In the genomic region with DNA sequence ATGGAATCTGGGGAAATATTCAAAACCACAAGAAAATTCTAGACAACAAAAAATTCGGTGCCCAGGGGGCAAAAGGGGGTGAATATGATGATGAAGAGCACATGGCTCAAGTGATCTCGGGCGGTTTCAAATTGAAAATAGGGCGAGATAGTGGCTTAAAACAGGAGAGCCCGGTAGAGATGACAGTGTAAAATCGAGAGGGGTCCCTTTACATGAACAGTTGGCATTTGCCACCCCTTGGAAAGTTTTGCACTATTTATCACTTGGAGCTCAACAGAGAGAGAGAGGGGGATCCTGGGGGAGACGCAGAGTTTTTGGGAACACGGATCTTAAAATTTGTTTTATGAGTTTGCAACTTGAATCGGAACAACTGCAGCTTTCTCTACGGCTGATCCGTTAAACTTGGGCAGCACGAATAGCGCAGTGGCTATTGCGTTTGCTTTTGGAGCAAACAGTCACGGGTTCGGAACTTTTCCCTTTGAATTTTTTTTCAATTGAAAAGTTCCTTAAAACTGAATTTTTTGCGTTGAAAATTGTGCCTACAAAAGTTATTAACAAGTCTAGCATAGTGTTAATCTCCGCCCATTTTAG, we compare ENCODE assay signal across 7 worm cellular contexts.
TF ChIP-seq lines count a peak whose summit lies in the region.

No protein-coding gene starts in this region.

TF ChIP-seq in whole organism, L1 larva, 84 proteins besides CTCF, POLR2A, EP300 and RAD21 (continues in another document):
- TF ChIP-seq nhr-28 (tag; optimal IDR thresholded peaks at IDR 0.05; lab: Kevin White, UChicago), result no peak
- TF ChIP-seq nhr-20 (tag; optimal IDR thresholded peaks at IDR 0.05; lab: Kevin White, UChicago), result peak; percentile 31
- no peak for TF ChIP-seq ceh-63 (GFP tag; optimal IDR thresholded peaks at IDR 0.05; lab: Kevin White, UChicago)
- TF ChIP-seq snu-23 (GFP tag; optimal IDR thresholded peaks at IDR 0.05; lab: Kevin White, UChicago), result peak; percentile 30
- no peak for TF ChIP-seq ceh-8 (GFP tag; optimal IDR thresholded peaks at IDR 0.05; lab: Kevin White, UChicago)
- peak; percentile 79 for TF ChIP-seq lin-14 (GFP tag; optimal IDR thresholded peaks at IDR 0.05; lab: Kevin White, UChicago)
- TF ChIP-seq efl-1 (optimal IDR thresholded peaks at IDR 0.05; lab: Kevin White, UChicago), result peak in 1 of 2 experiments; percentile 23
- TF ChIP-seq efl-1 (GFP tag; optimal IDR thresholded peaks at IDR 0.05 in 1 of 2; lab: Kevin White, UChicago), result peak; percentile 4 to 64
- no peak for TF ChIP-seq lin-15B (tag; optimal IDR thresholded peaks at IDR 0.05; lab: Kevin White, UChicago)
- peak; percentile 74 for TF ChIP-seq nhr-71 (tag; optimal IDR thresholded peaks at IDR 0.05; lab: Kevin White, UChicago)
- TF ChIP-seq nhr-76 (tag; optimal IDR thresholded peaks at IDR 0.05; lab: Kevin White, UChicago), result no peak
- no peak for TF ChIP-seq sptf-1 (tag; optimal IDR thresholded peaks at IDR 0.05; lab: Kevin White, UChicago)

TF ChIP-seq in whole organism, L2 larva, 48 proteins besides CTCF, POLR2A, EP300 and RAD21:
- TF ChIP-seq lsy-2 (tag; optimal IDR thresholded peaks at IDR 0.05; lab: Kevin White, UChicago) (peak in 1 of 2 experiments; percentile 8), sma-9 (GFP tag; optimal IDR thresholded peaks at IDR 0.05; lab: Kevin White, UChicago) (peak; percentile 42), sma-9 (tag; optimal IDR thresholded peaks at IDR 0.05; lab: Kevin White, UChicago) (no peak), unc-39 (tag; optimal IDR thresholded peaks at IDR 0.05; lab: Kevin White, UChicago) (no peak), F13H6.1 (tag; optimal IDR thresholded peaks at IDR 0.05; lab: Kevin White, UChicago) (peak; percentile 47), nhr-129 (tag; optimal IDR thresholded peaks at IDR 0.05; lab: Kevin White, UChicago) (peak; percentile 25)

TF ChIP-seq in whole organism, L3 larva, 47 proteins besides CTCF, POLR2A, EP300 and RAD21:
- TF ChIP-seq egl-5 (tag; optimal IDR thresholded peaks at IDR 0.05; lab: Kevin White, UChicago) (peak; percentile 33), nhr-12 (tag; optimal IDR thresholded peaks at IDR 0.05; lab: Kevin White, UChicago) (no peak)

TF ChIP-seq in whole organism, L4 larva, 104 proteins besides CTCF, POLR2A, EP300 and RAD21 (continues in another document):
- TF ChIP-seq jun-1 (tag; optimal IDR thresholded peaks at IDR 0.05; lab: Kevin White, UChicago), result no peak
- no peak for TF ChIP-seq lsy-2 (tag; optimal IDR thresholded peaks at IDR 0.05; lab: Kevin White, UChicago)
- TF ChIP-seq ama-1 (optimal IDR thresholded peaks at IDR 0.05; lab: Kevin White, UChicago), result no peak
- TF ChIP-seq F44E2.7 (GFP tag; IDR thresholded peaks at IDR 0.05; lab: Robert Waterston, UW), result 0 out of 2 replicates have a peak, but pooled peaks have one; percentile 77
- no peak for TF ChIP-seq set-16 (GFP tag; IDR thresholded peaks at IDR 0.05; lab: Robert Waterston, UW)
- TF ChIP-seq nhr-11 (tag; optimal IDR thresholded peaks at IDR 0.05; lab: Kevin White, UChicago), result peak; percentile 2
- peak; percentile 58; the same call in 1 of the 2 replicates for TF ChIP-seq tra-1 (GFP tag; IDR thresholded peaks at IDR 0.05; lab: Robert Waterston, UW)
- no peak for TF ChIP-seq ceh-44 (GFP tag; IDR thresholded peaks at IDR 0.05; lab: Robert Waterston, UW)
- peak; percentile 13 for TF ChIP-seq lir-3 (tag; optimal IDR thresholded peaks at IDR 0.05; lab: Kevin White, UChicago)
- no peak for TF ChIP-seq nhr-76 (tag; optimal IDR thresholded peaks at IDR 0.05; lab: Kevin White, UChicago)
- 0 out of 2 replicates have a peak, but pooled peaks have one; percentile 22 for TF ChIP-seq Y105C5A.15 (GFP tag; IDR thresholded peaks at IDR 0.05; lab: Robert Waterston, UW)
- peak; percentile 34 for TF ChIP-seq duxl-1 (tag; optimal IDR thresholded peaks at IDR 0.05; lab: Kevin White, UChicago; ENCODE audit: poor library complexity)
- peak; percentile 59; the same call in 1 of the 2 replicates for TF ChIP-seq lin-29 (GFP tag; IDR thresholded peaks at IDR 0.05; lab: Robert Waterston, UW)
- no peak for TF ChIP-seq madf-9 (GFP tag; conservative IDR thresholded peaks at IDR 0.05; lab: Robert Waterston, UW)
- no peak for TF ChIP-seq Y75B8A.6 (GFP tag; IDR thresholded peaks at IDR 0.05; lab: Robert Waterston, UW)
- no peak for TF ChIP-seq lin-1 (GFP tag; IDR thresholded peaks at IDR 0.05; lab: Robert Waterston, UW)

TF ChIP-seq in whole organism, late embryonic, 69 proteins besides CTCF, POLR2A, EP300 and RAD21:
- peak; percentile 32 for TF ChIP-seq unc-55 (GFP tag; optimal IDR thresholded peaks at IDR 0.05; lab: Kevin White, UChicago)
- peak; percentile 12 for TF ChIP-seq hlh-8 (tag; optimal IDR thresholded peaks at IDR 0.05; lab: Kevin White, UChicago)
- TF ChIP-seq F13H6.1 (tag; optimal IDR thresholded peaks at IDR 0.05; lab: Kevin White, UChicago), result no peak
- peak; percentile 27 for TF ChIP-seq ceh-34 (tag; optimal IDR thresholded peaks at IDR 0.05; lab: Kevin White, UChicago)
- TF ChIP-seq pqm-1 (tag; optimal IDR thresholded peaks at IDR 0.05; lab: Kevin White, UChicago), result no peak
- TF ChIP-seq ceh-18 (tag; optimal IDR thresholded peaks at IDR 0.05; lab: Kevin White, UChicago), result peak; percentile 64
- TF ChIP-seq rnt-1 (tag; optimal IDR thresholded peaks at IDR 0.05; lab: Kevin White, UChicago), result peak; percentile 63
- peak; percentile 13 for TF ChIP-seq pat-9 (tag; optimal IDR thresholded peaks at IDR 0.05; lab: Kevin White, UChicago)
- no peak for TF ChIP-seq ceh-2 (tag; optimal IDR thresholded peaks at IDR 0.05; lab: Kevin White, UChicago)
- peak; percentile 14 for TF ChIP-seq ceh-30 (tag; optimal IDR thresholded peaks at IDR 0.05; lab: Kevin White, UChicago)
- no peak for TF ChIP-seq Y22D7AL.16 (tag; optimal IDR thresholded peaks at IDR 0.05; lab: Kevin White, UChicago)
- TF ChIP-seq ref-2 (tag; optimal IDR thresholded peaks at IDR 0.05; lab: Kevin White, UChicago), result peak; percentile 14

TF ChIP-seq in whole organism, mixed stage, embryonic, 35 proteins besides CTCF, POLR2A, EP300 and RAD21:
- TF ChIP-seq unc-120 (tag; optimal IDR thresholded peaks at IDR 0.05; lab: Kevin White, UChicago; ENCODE audit: poor library complexity, severe bottlenecking) (peak; percentile 84), unc-62 (GFP tag; optimal IDR thresholded peaks at IDR 0.05; lab: Kevin White, UChicago) (peak; percentile 38), nhr-2 (tag; optimal IDR thresholded peaks at IDR 0.05; lab: Kevin White, UChicago) (no peak), hlh-1 (tag; optimal IDR thresholded peaks at IDR 0.05; lab: Kevin White, UChicago) (peak; percentile 97)

TF ChIP-seq in whole organism, young adult, 124 proteins besides CTCF, POLR2A, EP300 and RAD21 (continues in another document):
- TF ChIP-seq T07F8.4 (tag; optimal IDR thresholded peaks at IDR 0.05; lab: Kevin White, UChicago) (no peak), pbrm-1 (GFP tag; IDR thresholded peaks at IDR 0.05; lab: Robert Waterston, UW) (no peak), F10E7.11 (tag; optimal IDR thresholded peaks at IDR 0.05; lab: Kevin White, UChicago) (no peak), nhr-179 (tag; optimal IDR thresholded peaks at IDR 0.05; lab: Kevin White, UChicago) (no peak), sdz-38 (tag; optimal IDR thresholded peaks at IDR 0.05; lab: Kevin White, UChicago) (no peak), ztf-26 (tag; optimal IDR thresholded peaks at IDR 0.05; lab: Kevin White, UChicago) (no peak), rcor-1 (GFP tag; IDR thresholded peaks at IDR 0.05; lab: Robert Waterston, UW) (peak; percentile 32; the same call in 1 of the 2 replicates), dpl-1 (GFP tag; optimal IDR thresholded peaks at IDR 0.05; lab: Kevin White, UChicago) (no peak), hlh-26 (GFP tag; conservative IDR thresholded peaks at IDR 0.05; lab: Robert Waterston, UW) (no peak), tlf-1 (GFP tag; optimal IDR thresholded peaks at IDR 0.05; lab: Kevin White, UChicago) (no peak), tbx-9 (tag; optimal IDR thresholded peaks at IDR 0.05; lab: Kevin White, UChicago; ENCODE audit: borderline replicate concordance) (no peak), atf-7 (tag; optimal IDR thresholded peaks at IDR 0.05; lab: Kevin White, UChicago) (no peak), fkh-3 (tag; optimal IDR thresholded peaks at IDR 0.05; lab: Kevin White, UChicago) (no peak), hlh-12 (tag; optimal IDR thresholded peaks at IDR 0.05; lab: Kevin White, UChicago) (no peak), lin-54 (GFP tag; optimal IDR thresholded peaks at IDR 0.05; lab: Kevin White, UChicago) (peak; percentile 51), B0336.3 (GFP tag; IDR thresholded peaks at IDR 0.05; lab: Robert Waterston, UW) (no peak), hsf-1 (GFP tag; IDR thresholded peaks at IDR 0.05; lab: Robert Waterston, UW) (no peak), F55B11.4 (tag; optimal IDR thresholded peaks at IDR 0.05; lab: Kevin White, UChicago; ENCODE audit: borderline replicate concordance, insufficient read depth) (no peak), ceh-79 (tag; optimal IDR thresholded peaks at IDR 0.05; lab: Kevin White, UChicago) (peak; percentile 23), ceh-27 (GFP tag; optimal IDR thresholded peaks at IDR 0.05; lab: Kevin White, UChicago) (no peak), D2030.7 (GFP tag; IDR thresholded peaks at IDR 0.05; lab: Robert Waterston, UW) (no peak), ets-4 (GFP tag; optimal IDR thresholded peaks at IDR 0.05; lab: Kevin White, UChicago) (no peak), cebp-1 (GFP tag; IDR thresholded peaks at IDR 0.05; lab: Robert Waterston, UW) (no peak), cebp-1 (tag; optimal IDR thresholded peaks at IDR 0.05; lab: Kevin White, UChicago) (peak; percentile 10), F22D6.2 (tag; optimal IDR thresholded peaks at IDR 0.05; lab: Kevin White, UChicago) (no peak), ceh-100 (GFP tag; IDR thresholded peaks at IDR 0.05; lab: Robert Waterston, UW) (no peak), rec-8 (tag; optimal IDR thresholded peaks at IDR 0.05; lab: Kevin White, UChicago) (peak in 1 of 2 experiments; percentile 41), lin-40 (tag; optimal IDR thresholded peaks at IDR 0.05; lab: Kevin White, UChicago) (no peak), madf-3 (GFP tag; IDR thresholded peaks at IDR 0.05; lab: Robert Waterston, UW) (0 out of 2 replicates have a peak, but pooled peaks have one; percentile 69), unc-130 (GFP tag; optimal IDR thresholded peaks at IDR 0.05; lab: Kevin White, UChicago) (no peak), aptf-2 (GFP tag; conservative IDR thresholded peaks at IDR 0.05; lab: Robert Waterston, UW) (no peak), him-1 (tag; optimal IDR thresholded peaks at IDR 0.05; lab: Kevin White, UChicago) (no peak), zfh-2 (GFP tag; conservative IDR thresholded peaks at IDR 0.05; lab: Robert Waterston, UW) (no peak), efl-1 (GFP tag; optimal IDR thresholded peaks at IDR 0.05; lab: Kevin White, UChicago) (no peak), nfya-2 (GFP tag; IDR thresholded peaks at IDR 0.05; lab: Robert Waterston, UW) (no peak), hmg-1.2 (GFP tag; IDR thresholded peaks at IDR 0.05; lab: Robert Waterston, UW) (peak; percentile 59), F52B5.7 (tag; optimal IDR thresholded peaks at IDR 0.05; lab: Kevin White, UChicago) (no peak)
